Fruit fly (Drosophila melanogaster): ENCODE data around the gene Rsod.

- TF ChIP-seq HLH3B (GFP tag; IDR thresholded peaks at IDR 0.05) (no peak), CG34422 (GFP tag; IDR thresholded peaks at IDR 0.05) (no peak), Dp (GFP tag; optimal IDR thresholded peaks at IDR 0.05) (no peak), Lpt (GFP tag; optimal IDR thresholded peaks at IDR 0.05) (no peak), Neu2 (GFP tag; optimal IDR thresholded peaks at IDR 0.05; ENCODE audit: borderline replicate concordance) (no peak)
Measured at dm6 chr3R:30211856-30212255, 40.8 kb upstream of the Rsod start, which contains the start of gene CecA2.

All from whole organism, embryonic.